Worm (Caenorhabditis elegans) whole organism, early embryonic: ENCODE data around the gene mrps-22.

Experiments used
- B0310.2 ChIP-seq: sonication (generic microtip); optimal IDR thresholded peaks from 2 replicates; lab custom pipeline; 2016; ENCODE audit warnings: mild to moderate bottlenecking, missing genetic modification characterization, missing compliant biosample characterization
- F13C5.2 ChIP-seq: sonication (generic microtip); optimal IDR thresholded peaks from 2 replicates; lab custom pipeline; 2017; ENCODE audit warnings: mild to moderate bottlenecking, missing genetic modification characterization, inconsistent platforms, missing compliant biosample characterization
- aly-1 ChIP-seq: sonication (generic microtip); optimal IDR thresholded peaks from 2 replicates; lab custom pipeline; 2016; ENCODE audit warnings: missing genetic modification characterization, missing compliant biosample characterization
- ama-1 ChIP-seq: fragments of 150-350 bp; optimal IDR thresholded peaks from 2 replicates; lab custom pipeline; 2014
- ceh-13 ChIP-seq: fragments of 200-800 bp; sonication (Bioruptor generic); optimal IDR thresholded peaks from 2 replicates; lab custom pipeline; 2018; ENCODE audit warnings: mild to moderate bottlenecking, missing genetic modification characterization, missing compliant biosample characterization
- ceh-36 ChIP-seq: sonication (generic microtip); optimal IDR thresholded peaks from 2 replicates; lab custom pipeline; 2016; ENCODE audit warnings: missing genetic modification characterization, inconsistent platforms, missing compliant biosample characterization
- ets-7 ChIP-seq: sonication (generic microtip); optimal IDR thresholded peaks from 2 replicates; lab custom pipeline; 2016; ENCODE audit warnings: missing genotype, missing genetic modification characterization, missing compliant biosample characterization
- flt-1 ChIP-seq: fragments of 200-800 bp; sonication (Bioruptor generic); IDR thresholded peaks from 2 replicates; pipeline ENCODE4 v1.3.6; 2022; ENCODE audit warnings: missing genetic modification characterization, missing compliant biosample characterization
- hmbx-1 ChIP-seq: sonication (generic microtip); optimal IDR thresholded peaks from 2 replicates; lab custom pipeline; 2016; ENCODE audit warnings: mild to moderate bottlenecking, missing genetic modification characterization, missing compliant biosample characterization
- hmg-4 ChIP-seq: fragments of 200-800 bp; sonication (Bioruptor generic); optimal IDR thresholded peaks from 2 replicates; lab custom pipeline; 2018; ENCODE audit warnings: mild to moderate bottlenecking, missing genetic modification characterization, missing compliant biosample characterization
- hnd-1 ChIP-seq: sonication (generic microtip); optimal IDR thresholded peaks from 2 replicates; lab custom pipeline; 2016; ENCODE audit warnings: missing genetic modification characterization, missing compliant biosample characterization
- pes-1 ChIP-seq: fragments of 200-800 bp; sonication (Bioruptor generic); IDR thresholded peaks from 2 replicates; pipeline ENCODE4 v1.3.6; 2022; ENCODE audit warnings: missing genetic modification reagents, missing genetic modification characterization, missing compliant biosample characterization
- scrt-1 ChIP-seq: fragments of 200-800 bp; sonication (Bioruptor generic); IDR thresholded peaks from 2 replicates; pipeline ENCODE4 v1.3.6; 2022; ENCODE audit warnings: missing genetic modification characterization, missing compliant biosample characterization
- sea-1 ChIP-seq: fragments of 200-800 bp; sonication (Bioruptor generic); conservative IDR thresholded peaks from 2 replicates; pipeline ENCODE4 v1.3.6; 2022; ENCODE audit warnings: missing genetic modification characterization, missing compliant biosample characterization
- tbx-11 ChIP-seq: fragments of 200-800 bp; sonication (Bioruptor generic); IDR thresholded peaks from 2 replicates; pipeline ENCODE4 v1.3.6; 2022; ENCODE audit warnings: missing genetic modification characterization, missing compliant biosample characterization
- tbx-37 ChIP-seq: fragments of 200-800 bp; sonication (Bioruptor generic); conservative IDR thresholded peaks from 2 replicates; pipeline ENCODE4 v1.3.6; 2022; ENCODE audit warnings: missing genetic modification reagents, missing genetic modification characterization, missing compliant biosample characterization
- tra-4 ChIP-seq: sonication (generic microtip); optimal IDR thresholded peaks from 2 replicates; lab custom pipeline; 2017; ENCODE audit warnings: missing genetic modification characterization, missing compliant biosample characterization

mrps-22 gene

ce11 chrII:10582318-10582717 lies at the start of gene mrps-22:
TSS of gene mrps-22 (plus strand) at chrII:10582618.
- no peak for TF ChIP-seq tbx-37 (GFP tag; lab: Robert Waterston, UW)
- no peak for TF ChIP-seq tbx-11 (GFP tag; lab: Robert Waterston, UW)
- no peak for TF ChIP-seq B0310.2 (tag; lab: Kevin White, UChicago)
- TF ChIP-seq scrt-1 (GFP tag; lab: Robert Waterston, UW), result no peak
- no peak for TF ChIP-seq hmbx-1 (tag; lab: Kevin White, UChicago)
- TF ChIP-seq ceh-36 (tag; lab: Kevin White, UChicago), result no peak
- no peak for TF ChIP-seq F13C5.2 (tag; lab: Kevin White, UChicago)
- no peak for TF ChIP-seq ceh-13
- TF ChIP-seq ama-1 (lab: Kevin White, UChicago), result no peak

- no peak for TF ChIP-seq sea-1
- TF ChIP-seq B0310.2 (tag; lab: Kevin White, UChicago), result no peak
- TF ChIP-seq ama-1 (lab: Kevin White, UChicago), result no peak
- TF ChIP-seq hmbx-1 (tag; lab: Kevin White, UChicago), result no peak
- no peak for TF ChIP-seq pes-1
- TF ChIP-seq tbx-37 (GFP tag; lab: Robert Waterston, UW), result no peak
- no peak for TF ChIP-seq hmg-4 (GFP tag; lab: Kevin White, UChicago)
- TF ChIP-seq flt-1 (GFP tag; lab: Robert Waterston, UW), result no peak
- TF ChIP-seq tra-4 (tag; lab: Kevin White, UChicago), result no peak
- no peak for TF ChIP-seq ceh-13
- TF ChIP-seq tbx-11 (GFP tag; lab: Robert Waterston, UW), result no peak
- TF ChIP-seq ets-7 (tag; lab: Kevin White, UChicago), result no peak
- TF ChIP-seq ceh-36 (tag; lab: Kevin White, UChicago), result no peak
- no peak for TF ChIP-seq aly-1 (tag; lab: Kevin White, UChicago)
- TF ChIP-seq F13C5.2 (tag; lab: Kevin White, UChicago), result no peak
Observed at ce11 chrII:10533985-10534384, 48.4 kb upstream of the mrps-22 start.

ce11 chrII:10537571-10537970 lies 44.8 kb upstream of the mrps-22 start, which contains the start of gene R166.2:
TSS of gene R166.2 (minus strand) at chrII:10537671.
- no peak for TF ChIP-seq hnd-1 (tag; lab: Kevin White, UChicago)
- TF ChIP-seq F13C5.2 (tag; lab: Kevin White, UChicago), result no peak
- TF ChIP-seq ama-1 (lab: Kevin White, UChicago), result no peak
- no peak for TF ChIP-seq sea-1
- TF ChIP-seq flt-1 (GFP tag; lab: Robert Waterston, UW), result no peak
- no peak for TF ChIP-seq ceh-36 (tag; lab: Kevin White, UChicago)

- no peak for TF ChIP-seq scrt-1 (GFP tag; lab: Robert Waterston, UW)
- no peak for TF ChIP-seq sea-1
- no peak for TF ChIP-seq ceh-36 (tag; lab: Kevin White, UChicago)
- TF ChIP-seq ceh-13, result no peak
- peak; percentile 19 for TF ChIP-seq F13C5.2 (tag; lab: Kevin White, UChicago)
- TF ChIP-seq tbx-37 (GFP tag; lab: Robert Waterston, UW), result peak; percentile 40; the same call in 1 of the 2 replicates
- TF ChIP-seq tbx-11 (GFP tag; lab: Robert Waterston, UW), result no peak
Observed at ce11 chrII:10537988-10538387, 44.4 kb upstream of the mrps-22 start.

- TF ChIP-seq aly-1 (tag; lab: Kevin White, UChicago), result no peak
- no peak for TF ChIP-seq hmg-4 (GFP tag; lab: Kevin White, UChicago)
- TF ChIP-seq scrt-1 (GFP tag; lab: Robert Waterston, UW), result no peak
- TF ChIP-seq F13C5.2 (tag; lab: Kevin White, UChicago), result no peak
- no peak for TF ChIP-seq ceh-36 (tag; lab: Kevin White, UChicago)
- no peak for TF ChIP-seq sea-1
- no peak for TF ChIP-seq pes-1
- TF ChIP-seq flt-1 (GFP tag; lab: Robert Waterston, UW), result no peak
Observed at ce11 chrII:10539232-10539631, 43.2 kb upstream of the mrps-22 start, which contains the start of gene R166.3. TSS of gene R166.3 (minus strand) at chrII:10539332.

ce11 chrII:10541923-10542486 lies 40.4 kb upstream of the mrps-22 start, which contains the start of gene pro-1:
TSS of gene pro-1 (minus strand) at chrII:10541996.
- TF ChIP-seq tbx-37 (GFP tag; lab: Robert Waterston, UW) (peak; percentile 5; the same call in 1 of the 2 replicates), hmbx-1 (tag; lab: Kevin White, UChicago) (no peak), F13C5.2 (tag; lab: Kevin White, UChicago) (peak; percentile 47), hmg-4 (GFP tag; lab: Kevin White, UChicago) (peak; percentile 2), ama-1 (lab: Kevin White, UChicago) (peak; percentile 81), hnd-1 (tag; lab: Kevin White, UChicago) (no peak), pes-1 (peak; percentile 71; the same call in 1 of the 2 replicates), sea-1 (peak; percentile 81), flt-1 (GFP tag; lab: Robert Waterston, UW) (no peak; the same call in 1 of the 2 replicates)

- TF ChIP-seq aly-1 (tag; lab: Kevin White, UChicago) (no peak), pes-1 (0 out of 2 replicates have a peak, but pooled peaks have one; percentile 7), ceh-36 (tag; lab: Kevin White, UChicago) (no peak), ama-1 (lab: Kevin White, UChicago) (peak; percentile 74), F13C5.2 (tag; lab: Kevin White, UChicago) (no peak), ceh-13 (no peak)
Observed at ce11 chrII:10542654-10543456, 39.6 kb upstream of the mrps-22 start.
